Worm (Caenorhabditis elegans) whole organism, early embryonic: ENCODE data around the gene ZK899.3.

Experiments
- B0310.2 ChIP-seq: sonication (generic microtip); optimal IDR thresholded peaks from 2 replicates; lab custom pipeline; 2016; ENCODE audit warnings: mild to moderate bottlenecking, missing genetic modification characterization, missing compliant biosample characterization
- ama-1 ChIP-seq: fragments of 150-350 bp; optimal IDR thresholded peaks from 2 replicates; lab custom pipeline; 2014
- ceh-13 ChIP-seq: fragments of 200-800 bp; sonication (Bioruptor generic); optimal IDR thresholded peaks from 2 replicates; lab custom pipeline; 2018; ENCODE audit warnings: mild to moderate bottlenecking, missing genetic modification characterization, missing compliant biosample characterization
- hmg-4 ChIP-seq: fragments of 200-800 bp; sonication (Bioruptor generic); optimal IDR thresholded peaks from 2 replicates; lab custom pipeline; 2018; ENCODE audit warnings: mild to moderate bottlenecking, missing genetic modification characterization, missing compliant biosample characterization
- pes-1 ChIP-seq: fragments of 200-800 bp; sonication (Bioruptor generic); IDR thresholded peaks from 2 replicates; pipeline ENCODE4 v1.3.6; 2022; ENCODE audit warnings: missing genetic modification reagents, missing genetic modification characterization, missing compliant biosample characterization
- tbx-11 ChIP-seq: fragments of 200-800 bp; sonication (Bioruptor generic); IDR thresholded peaks from 2 replicates; pipeline ENCODE4 v1.3.6; 2022; ENCODE audit warnings: missing genetic modification characterization, missing compliant biosample characterization
- tra-4 ChIP-seq: sonication (generic microtip); optimal IDR thresholded peaks from 2 replicates; lab custom pipeline; 2017; ENCODE audit warnings: missing genetic modification characterization, missing compliant biosample characterization

- no peak for TF ChIP-seq ama-1 (lab: Kevin White, UChicago)
- TF ChIP-seq pes-1 = no peak
- TF ChIP-seq tbx-11 (GFP tag; lab: Robert Waterston, UW) = no peak
- TF ChIP-seq tra-4 = no peak
- no peak for TF ChIP-seq ceh-13
- TF ChIP-seq hmg-4 (GFP tag; lab: Kevin White, UChicago) = no peak
- TF ChIP-seq B0310.2 (tag; lab: Kevin White, UChicago) = no peak
Observed at ce11 chrX:9483754-9484153, 30.8 kb downstream of the ZK899.3 start.
